Worm (Caenorhabditis elegans) whole organism, late embryonic: ENCODE results near the gene isy-1.
A peak's percentile ranks its signal among the peaks of the same experiment; 100 is the strongest.

Source experiments
- C08G9.2 ChIP-seq: sonication (generic microtip); optimal IDR thresholded peaks from 2 replicates; lab custom pipeline; 2016; ENCODE audit warnings: mild to moderate bottlenecking, missing genetic modification characterization, moderate library complexity, missing compliant biosample characterization
- C38D4.7 ChIP-seq: fragments of 200-800 bp; sonication (Bioruptor generic); optimal IDR thresholded peaks from 2 replicates; lab custom pipeline; 2018; ENCODE audit warnings: mild to moderate bottlenecking, missing genetic modification characterization, moderate library complexity, missing compliant biosample characterization
- F13H6.1 ChIP-seq: sonication (generic microtip); optimal IDR thresholded peaks from 2 replicates; lab custom pipeline; 2016; ENCODE audit warnings: missing genetic modification characterization, missing compliant biosample characterization
- K02D7.2 ChIP-seq: sonication (generic microtip); optimal IDR thresholded peaks from 2 replicates; lab custom pipeline; 2017; ENCODE audit warnings: mild to moderate bottlenecking, missing genetic modification characterization, missing compliant biosample characterization
- K09A11.1 ChIP-seq: sonication (generic microtip); optimal IDR thresholded peaks from 2 replicates; lab custom pipeline; 2017; ENCODE audit warnings: antibody characterized with exemption, mild to moderate bottlenecking, missing genetic modification characterization, missing compliant biosample characterization; ENCODE audit not compliant: insufficient read depth
- Y22D7AL.16 ChIP-seq: sonication (generic microtip); optimal IDR thresholded peaks from 2 replicates; lab custom pipeline; 2016; ENCODE audit warnings: missing genetic modification characterization, missing compliant biosample characterization
- ama-1 ChIP-seq: fragments of 150-350 bp; optimal IDR thresholded peaks from 2 replicates; lab custom pipeline; 2014
- ceh-2 ChIP-seq: sonication (generic microtip); optimal IDR thresholded peaks from 2 replicates; lab custom pipeline; 2016; ENCODE audit warnings: missing genotype, missing genetic modification characterization, missing compliant biosample characterization
- ceh-31 ChIP-seq: sonication (generic microtip); optimal IDR thresholded peaks from 2 replicates; lab custom pipeline; 2016; ENCODE audit warnings: missing genetic modification characterization, missing compliant biosample characterization
- ceh-48 ChIP-seq: sonication (generic microtip); optimal IDR thresholded peaks from 2 replicates; lab custom pipeline; 2016; ENCODE audit warnings: missing genetic modification characterization, inconsistent platforms, missing compliant biosample characterization
- ceh-9 ChIP-seq: sonication (generic microtip); optimal IDR thresholded peaks from 2 replicates; lab custom pipeline; 2016; ENCODE audit warnings: mild to moderate bottlenecking, missing genetic modification characterization, inconsistent platforms, missing compliant biosample characterization
- elt-2 ChIP-seq: sonication (generic microtip); optimal IDR thresholded peaks from 2 replicates; lab custom pipeline; 2016; ENCODE audit warnings: missing genetic modification reagents, missing genetic modification characterization, missing compliant biosample characterization
- ets-4 ChIP-seq: sonication (generic microtip); optimal IDR thresholded peaks from 2 replicates; lab custom pipeline; 2016; ENCODE audit warnings: missing genetic modification characterization, missing compliant biosample characterization
- eyg-1 ChIP-seq: sonication (generic microtip); optimal IDR thresholded peaks from 2 replicates; lab custom pipeline; 2016; ENCODE audit warnings: missing genotype, missing genetic modification characterization, missing compliant biosample characterization
- fkh-6 ChIP-seq: sonication (generic microtip); optimal IDR thresholded peaks from 2 replicates; lab custom pipeline; 2016; ENCODE audit warnings: missing genetic modification characterization, missing compliant biosample characterization
- hlh-13 ChIP-seq: fragments of 200-800 bp; sonication (Bioruptor generic); optimal IDR thresholded peaks from 2 replicates; lab custom pipeline; 2018; ENCODE audit warnings: mild to moderate bottlenecking, missing genetic modification characterization, missing compliant biosample characterization
- hlh-15 ChIP-seq: sonication (generic microtip); optimal IDR thresholded peaks from 2 replicates; lab custom pipeline; 2016; ENCODE audit warnings: missing genetic modification characterization, missing compliant biosample characterization
- hlh-30 ChIP-seq: sonication (generic microtip); optimal IDR thresholded peaks from 2 replicates; lab custom pipeline; 2017; ENCODE audit warnings: antibody characterized with exemption, missing genetic modification characterization, missing compliant biosample characterization; ENCODE audit not compliant: insufficient read depth
- lin-11 ChIP-seq: fragments of 200-800 bp; sonication (Bioruptor generic); optimal IDR thresholded peaks from 2 replicates; lab custom pipeline; 2018; ENCODE audit warnings: mild to moderate bottlenecking, missing genetic modification characterization, missing compliant biosample characterization
- mec-3 ChIP-seq: sonication (generic microtip); optimal IDR thresholded peaks from 2 replicates; lab custom pipeline; 2016; ENCODE audit warnings: borderline replicate concordance, missing genetic modification characterization, missing compliant biosample characterization
- nfya-1 ChIP-seq: sonication (generic microtip); optimal IDR thresholded peaks from 2 replicates; lab custom pipeline; 2017; ENCODE audit warnings: missing genetic modification characterization, mild to moderate bottlenecking, missing compliant biosample characterization, antibody characterized with exemption, moderate library complexity
- nhr-11 ChIP-seq: fragments of 150-350 bp; optimal IDR thresholded peaks from 2 replicates; lab custom pipeline; 2014; ENCODE audit warnings: missing biosample characterization, missing genetic modification characterization
- nhr-232 ChIP-seq: sonication (generic microtip); optimal IDR thresholded peaks from 2 replicates; lab custom pipeline; 2016; ENCODE audit warnings: missing genetic modification characterization, missing compliant biosample characterization
- odd-2 ChIP-seq: sonication (generic microtip); optimal IDR thresholded peaks from 2 replicates; lab custom pipeline; 2017; ENCODE audit warnings: antibody characterized with exemption, mild to moderate bottlenecking, missing genetic modification characterization, missing compliant biosample characterization
- pag-3 ChIP-seq: sonication (generic microtip); optimal IDR thresholded peaks from 2 replicates; lab custom pipeline; 2016; ENCODE audit warnings: missing compliant biosample characterization, missing genetic modification characterization, borderline replicate concordance
- pat-9 ChIP-seq: fragments of 200-800 bp; sonication (Bioruptor generic); optimal IDR thresholded peaks from 2 replicates; lab custom pipeline; 2018; ENCODE audit warnings: mild to moderate bottlenecking, missing genetic modification characterization, moderate library complexity, missing compliant biosample characterization
- pax-1 ChIP-seq: fragments of 150-350 bp; optimal IDR thresholded peaks from 2 replicates; lab custom pipeline; 2014; ENCODE audit warnings: missing biosample characterization, missing genetic modification characterization
- pha-2 ChIP-seq: sonication (generic microtip); optimal IDR thresholded peaks from 2 replicates; lab custom pipeline; 2017; ENCODE audit warnings: mild to moderate bottlenecking, missing genetic modification characterization, missing compliant biosample characterization
- pros-1 ChIP-seq: fragments of 150-350 bp; optimal IDR thresholded peaks from 2 replicates; lab custom pipeline; 2014; ENCODE audit warnings: missing biosample characterization, missing genetic modification reagents, missing genetic modification characterization
- rnt-1 ChIP-seq: sonication (generic microtip); optimal IDR thresholded peaks from 2 replicates; lab custom pipeline; 2016; ENCODE audit warnings: missing genetic modification characterization, missing compliant biosample characterization
- sdc-2 ChIP-seq: sonication (generic microtip); optimal IDR thresholded peaks from 2 replicates; lab custom pipeline; 2016; ENCODE audit warnings: missing genotype, missing genetic modification characterization, missing compliant biosample characterization
- tbx-7 ChIP-seq: sonication (generic microtip); optimal IDR thresholded peaks from 2 replicates; lab custom pipeline; 2016; ENCODE audit warnings: missing genotype, missing genetic modification characterization, missing compliant biosample characterization
- unc-3 ChIP-seq, 2 experiments: fragments of 200-800 bp in 1 of 2; sonication (Bioruptor generic) in 1 of 2; sonication (generic microtip) in 1 of 2; conservative IDR thresholded peaks in 1 of 2; optimal IDR thresholded peaks in 1 of 2; 2 replicates each; pipeline versions ENCODE4 v1.3.6 to Lab custom; 2016 to 2022; ENCODE audit warnings: missing compliant biosample characterization in 2 of 2, missing genetic modification characterization in 2 of 2, missing genetic modification reagents in 1 of 2
- unc-55 ChIP-seq: sonication (generic microtip); optimal IDR thresholded peaks from 2 replicates; lab custom pipeline; 2017; ENCODE audit warnings: missing biosample characterization, missing genetic modification reagents, missing genetic modification characterization
- unc-86 ChIP-seq: sonication (generic microtip); optimal IDR thresholded peaks from 2 replicates; lab custom pipeline; 2016; ENCODE audit warnings: missing genetic modification characterization, missing compliant biosample characterization

isy-1 gene

DNA sequence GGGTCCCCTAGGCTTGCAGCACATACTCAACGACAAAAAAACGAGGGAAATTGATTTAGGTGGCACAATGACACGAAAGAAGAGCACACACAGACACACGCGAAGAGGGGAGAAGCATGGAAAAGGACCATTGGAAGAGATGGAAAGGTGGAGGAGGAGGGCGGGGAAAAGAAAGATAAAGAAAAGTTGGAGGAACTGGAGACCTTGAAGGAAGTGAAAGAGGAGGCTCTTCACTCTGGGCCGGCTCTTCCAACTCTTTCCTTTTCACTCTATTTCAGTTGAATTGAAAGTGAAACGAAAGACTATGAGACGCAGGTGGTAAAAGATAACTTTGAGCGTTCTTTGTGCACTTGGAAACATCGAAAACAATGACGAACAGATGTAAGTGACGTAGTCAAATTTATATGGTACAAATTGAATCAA, 39.0 kb downstream of the isy-1 start (continued):
- TF ChIP-seq hlh-13 (no peak), C08G9.2 (tag; lab: Kevin White, UChicago) (peak; percentile 22), ceh-31 (peak; percentile 62), K02D7.2 (tag; lab: Kevin White, UChicago) (no peak), pros-1 (tag; lab: Kevin White, UChicago) (no peak), unc-55 (GFP tag; lab: Kevin White, UChicago) (peak; percentile 68), F13H6.1 (tag; lab: Kevin White, UChicago) (no peak), lin-11 (tag; lab: Kevin White, UChicago) (no peak), unc-86 (no peak), ceh-48 (no peak)

DNA sequence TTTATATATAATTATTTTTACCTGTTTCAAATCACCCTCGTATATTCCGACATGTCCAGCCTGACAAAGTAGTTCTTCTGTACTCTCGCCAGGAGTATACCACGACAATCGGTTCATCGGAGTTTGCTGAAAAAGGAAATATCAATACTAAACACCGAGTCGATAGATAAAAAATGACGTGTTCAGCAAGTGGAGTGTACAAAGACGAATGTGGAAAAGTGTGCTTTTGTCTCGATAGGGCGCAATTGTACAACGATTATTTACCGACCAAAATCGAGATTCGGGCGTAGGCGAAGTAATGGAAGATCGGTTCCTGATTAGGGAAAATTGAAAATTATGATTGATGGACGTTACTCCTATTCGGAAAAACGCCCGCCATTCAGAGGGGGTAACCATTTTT, 40.0 kb downstream of the isy-1 start, which contains the start of gene vps-36:
vps-36 (minus strand) TSS at position 126 of the 400 bp plus-strand sequence.
- TF ChIP-seq ceh-2 (tag; lab: Kevin White, UChicago) (no peak), elt-2 (tag; lab: Kevin White, UChicago) (peak; percentile 14)

DNA sequence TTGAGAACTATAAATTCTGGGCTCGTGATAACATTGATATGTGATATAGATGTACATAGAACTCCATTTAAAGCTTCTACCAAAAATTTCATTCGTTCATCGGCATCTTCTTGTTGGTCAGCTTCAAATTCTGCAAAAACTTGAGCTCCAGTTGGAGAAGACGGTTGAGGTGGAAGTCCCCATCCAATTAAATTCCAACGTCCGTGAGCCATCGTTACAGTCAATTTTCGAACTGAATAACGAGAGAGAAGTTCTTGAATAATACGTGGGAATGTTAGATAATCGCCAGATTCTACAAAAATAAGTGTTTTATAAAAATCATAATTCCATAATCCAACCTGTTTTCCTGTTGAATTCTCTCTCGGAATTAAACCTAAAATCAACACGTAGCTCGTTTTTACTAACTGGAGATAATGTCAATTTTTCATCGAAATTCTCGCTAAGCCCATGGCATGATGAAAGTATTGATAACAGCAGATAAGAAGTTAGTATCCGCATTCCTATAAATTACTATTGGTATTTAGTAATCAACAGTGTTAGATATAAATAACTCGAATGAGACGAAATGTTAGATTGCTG, 42.1 kb downstream of the isy-1 start, which contains the start of gene pigt-1:
pigt-1 (minus strand) TSS at position 500 of the 579 bp plus-strand sequence.
- TF ChIP-seq hlh-15 (no peak), F13H6.1 (tag; lab: Kevin White, UChicago) (no peak), K09A11.1 (tag; lab: Kevin White, UChicago) (no peak), mec-3 (tag; lab: Kevin White, UChicago) (no peak), rnt-1 (tag; lab: Kevin White, UChicago) (no peak), ama-1 (lab: Kevin White, UChicago) (no peak), nfya-1 (tag; lab: Kevin White, UChicago) (no peak), odd-2 (tag; lab: Kevin White, UChicago) (no peak)

DNA sequence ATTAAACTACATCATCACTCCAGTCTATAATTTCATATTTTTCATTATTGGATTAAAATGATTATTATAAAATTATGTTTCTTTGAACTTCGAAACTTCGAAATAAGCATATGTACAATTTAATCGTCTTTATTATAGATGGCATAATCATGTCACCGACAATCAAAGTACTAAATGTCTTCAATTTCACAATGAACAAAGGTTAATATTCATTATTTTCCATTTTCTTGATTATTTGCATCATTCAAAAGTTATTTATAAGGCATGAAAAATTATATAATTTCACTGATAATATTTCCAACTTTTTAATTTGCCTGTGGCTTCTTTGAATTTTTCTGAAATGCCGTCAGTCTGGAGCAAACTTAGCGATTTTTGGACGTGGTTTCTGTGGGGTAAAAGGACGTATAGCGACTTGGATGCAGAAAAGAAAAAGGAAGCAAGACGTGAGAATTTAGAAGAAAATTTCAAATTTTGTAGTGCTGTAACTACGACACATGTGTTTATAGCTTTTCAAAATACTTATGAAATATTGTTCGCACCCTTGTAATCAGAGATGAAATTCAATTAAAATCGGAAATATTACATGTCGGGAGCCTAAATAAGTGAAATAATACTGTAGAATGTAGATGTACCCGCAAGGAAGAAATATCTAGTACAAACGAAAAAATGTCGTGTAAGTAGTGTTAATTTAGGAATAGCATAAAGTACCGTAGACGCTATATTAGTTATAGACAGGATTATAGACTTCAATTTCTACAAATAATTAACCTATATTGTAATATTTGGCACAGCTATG, 44.6 kb downstream of the isy-1 start, which contains the start of gene F17C11.13:
F17C11.13 (plus strand) TSS at position 243 of the 796 bp plus-strand sequence.
- no peak for TF ChIP-seq ceh-9
- TF ChIP-seq C08G9.2 (tag; lab: Kevin White, UChicago) = no peak
- no peak for TF ChIP-seq tbx-7 (tag; lab: Kevin White, UChicago)
- no peak for TF ChIP-seq Y22D7AL.16 (tag; lab: Kevin White, UChicago)
- TF ChIP-seq eyg-1 (tag; lab: Kevin White, UChicago) = no peak
- TF ChIP-seq pha-2 (tag; lab: Kevin White, UChicago) = no peak
- no peak for TF ChIP-seq pag-3 (tag; lab: Kevin White, UChicago)
- TF ChIP-seq C38D4.7 (GFP tag; lab: Kevin White, UChicago) = no peak
- no peak for TF ChIP-seq hlh-30 (tag; lab: Kevin White, UChicago)
- TF ChIP-seq ama-1 (lab: Kevin White, UChicago) = no peak
- no peak for TF ChIP-seq ets-4 (tag; lab: Kevin White, UChicago)
- TF ChIP-seq hlh-15 = no peak
- TF ChIP-seq pax-1 (tag; lab: Kevin White, UChicago) = no peak
- TF ChIP-seq pat-9 (tag; lab: Kevin White, UChicago) = no peak
- no peak for TF ChIP-seq unc-3 (GFP tag; conservative IDR thresholded peaks at IDR 0.05; lab: Robert Waterston, UW)
- TF ChIP-seq unc-3 (tag; optimal IDR thresholded peaks at IDR 0.05; lab: Kevin White, UChicago) = no peak
- no peak for TF ChIP-seq nhr-11 (tag; lab: Kevin White, UChicago)
- no peak for TF ChIP-seq nhr-232
- TF ChIP-seq fkh-6 (tag; lab: Kevin White, UChicago) = no peak
- no peak for TF ChIP-seq sdc-2 (tag; lab: Kevin White, UChicago)
- TF ChIP-seq elt-2 (tag; lab: Kevin White, UChicago) = no peak
